Fruit fly (Drosophila melanogaster): ENCODE measurements around the gene Mzt1.

Mzt1 gene

dm6 chr3L:2399788-2400187 is 10.7 kb downstream of the Mzt1 start:
- TF ChIP-seq CG17801 (GFP tag; optimal IDR thresholded peaks at IDR 0.05; ENCODE audit: partially characterized antibody): no peak

- no peak for TF ChIP-seq CG17801 (GFP tag; optimal IDR thresholded peaks at IDR 0.05; ENCODE audit: partially characterized antibody)
Measured at dm6 chr3L:2400227-2400840, 11.3 kb downstream of the Mzt1 start.

dm6 chr3L:2402206-2402605 is 13.1 kb downstream of the Mzt1 start:
- TF ChIP-seq CG17801 (GFP tag; optimal IDR thresholded peaks at IDR 0.05; ENCODE audit: partially characterized antibody): no peak

- TF ChIP-seq CG17801 (GFP tag; optimal IDR thresholded peaks at IDR 0.05; ENCODE audit: partially characterized antibody): no peak
Measured at dm6 chr3L:2407271-2407670, 18.2 kb downstream of the Mzt1 start.

- TF ChIP-seq CG17801 (GFP tag; optimal IDR thresholded peaks at IDR 0.05; ENCODE audit: partially characterized antibody): no peak
Measured at dm6 chr3L:2407945-2408344, 18.9 kb downstream of the Mzt1 start.

dm6 chr3L:2409289-2409688 is 20.2 kb downstream of the Mzt1 start:
- no peak for TF ChIP-seq CG17801 (GFP tag; optimal IDR thresholded peaks at IDR 0.05; ENCODE audit: partially characterized antibody)

dm6 chr3L:2410869-2411268 is 21.8 kb downstream of the Mzt1 start:
- no peak for TF ChIP-seq CG17801 (GFP tag; optimal IDR thresholded peaks at IDR 0.05; ENCODE audit: partially characterized antibody)

- TF ChIP-seq CG17801 (GFP tag; optimal IDR thresholded peaks at IDR 0.05; ENCODE audit: partially characterized antibody): no peak
Measured at dm6 chr3L:2411564-2412080, 22.6 kb downstream of the Mzt1 start.

- TF ChIP-seq CG17801 (GFP tag; optimal IDR thresholded peaks at IDR 0.05; ENCODE audit: partially characterized antibody): no peak
Measured at dm6 chr3L:2414876-2415275, 25.8 kb downstream of the Mzt1 start.

- peak; percentile 95 for TF ChIP-seq CG17801 (GFP tag; optimal IDR thresholded peaks at IDR 0.05; ENCODE audit: partially characterized antibody)
Measured at dm6 chr3L:2417399-2418040, 28.5 kb downstream of the Mzt1 start.

dm6 chr3L:2418769-2419168 is 29.7 kb downstream of the Mzt1 start:
- TF ChIP-seq CG17801 (GFP tag; optimal IDR thresholded peaks at IDR 0.05; ENCODE audit: partially characterized antibody): peak; percentile 87

- TF ChIP-seq CG17801 (GFP tag; optimal IDR thresholded peaks at IDR 0.05; ENCODE audit: partially characterized antibody): no peak
Measured at dm6 chr3L:2421138-2421537, 32.1 kb downstream of the Mzt1 start.

- no peak for TF ChIP-seq CG17801 (GFP tag; optimal IDR thresholded peaks at IDR 0.05; ENCODE audit: partially characterized antibody)
Measured at dm6 chr3L:2422763-2423162, 33.7 kb downstream of the Mzt1 start.

- peak; percentile 56 for TF ChIP-seq CG17801 (GFP tag; optimal IDR thresholded peaks at IDR 0.05; ENCODE audit: partially characterized antibody)
Measured at dm6 chr3L:2423572-2423971, 34.5 kb downstream of the Mzt1 start.

dm6 chr3L:2424094-2424493 is 35.0 kb downstream of the Mzt1 start:
- no peak for TF ChIP-seq CG17801 (GFP tag; optimal IDR thresholded peaks at IDR 0.05; ENCODE audit: partially characterized antibody)

dm6 chr3L:2425687-2426086 is 36.6 kb downstream of the Mzt1 start:
- no peak for TF ChIP-seq CG17801 (GFP tag; optimal IDR thresholded peaks at IDR 0.05; ENCODE audit: partially characterized antibody)

Data from ovary, adult (tissue).